Worm (Caenorhabditis elegans): Measurements from ENCODE around the gene C03B1.17.
"Not testable (repeated sequence)": the region's sequence is repeated elsewhere in the genome, so short reads cannot be mapped to it uniquely, and the experiment has no call there.

- TF ChIP-seq B0035.1 (tag; optimal IDR thresholded peaks at IDR 0.05); F37B4.10 (GFP tag; IDR thresholded peaks at IDR 0.05); fkh-3 (tag; optimal IDR thresholded peaks at IDR 0.05); C06A6.2 (GFP tag; conservative IDR thresholded peaks at IDR 0.05); snpc-4 (GFP tag; optimal IDR thresholded peaks at IDR 0.05); snpc-4 (tag; optimal IDR thresholded peaks at IDR 0.05); madf-3 (GFP tag; IDR thresholded peaks at IDR 0.05); ceh-79 (tag; optimal IDR thresholded peaks at IDR 0.05); Y56A3A.18 (GFP tag; IDR thresholded peaks at IDR 0.05); dpl-1 (GFP tag; optimal IDR thresholded peaks at IDR 0.05); D2030.7 (GFP tag; IDR thresholded peaks at IDR 0.05); ztf-28 (GFP tag; IDR thresholded peaks at IDR 0.05); F23B12.7 (tag; optimal IDR thresholded peaks at IDR 0.05; ENCODE audit: insufficient read depth); hlh-26 (GFP tag; conservative IDR thresholded peaks at IDR 0.05); athp-1 (tag; optimal IDR thresholded peaks at IDR 0.05): not testable (repeated sequence)
Observed at ce11 chrX:6324124-6324893, 49.1 kb upstream of the C03B1.17 start.

Measured in whole organism, young adult.